Worm (Caenorhabditis elegans) whole organism, L1 larva: ENCODE data around the gene ZK809.5.

Experiments used
- C16A3.4 ChIP-seq: fragments of 150-350 bp; optimal IDR thresholded peaks from 2 replicates; lab custom pipeline; 2014; ENCODE audit warnings: missing biosample characterization, missing genetic modification characterization
- ceh-8 ChIP-seq: fragments of 200-800 bp; sonication (Bioruptor generic); optimal IDR thresholded peaks from 2 replicates; lab custom pipeline; 2018; ENCODE audit warnings: mild to moderate bottlenecking, missing genetic modification characterization, moderate library complexity, missing compliant biosample characterization
- ces-1 ChIP-seq: fragments of 150-350 bp; optimal IDR thresholded peaks from 2 replicates; lab custom pipeline; 2014; ENCODE audit warnings: missing biosample characterization, missing genetic modification reagents, missing genetic modification characterization
- dpl-1 ChIP-seq, 3 experiments: fragments of 150-350 bp in 2 of 3; sonication (generic microtip) in 1 of 3; optimal IDR thresholded peaks; 2 replicates each; lab custom pipeline; 2014 to 2017; ENCODE audit warnings: missing biosample characterization in 3 of 3, missing genetic modification characterization in 3 of 3, missing genetic modification reagents in 3 of 3
- dsc-1 ChIP-seq: sonication (generic microtip); optimal IDR thresholded peaks from 2 replicates; lab custom pipeline; 2016; ENCODE audit warnings: mild to moderate bottlenecking, missing genetic modification characterization, missing compliant biosample characterization
- egl-13 ChIP-seq: sonication (generic microtip); optimal IDR thresholded peaks from 2 replicates; lab custom pipeline; 2016; ENCODE audit warnings: missing genotype, missing genetic modification reagents, missing genetic modification characterization, missing compliant biosample characterization
- elt-3 ChIP-seq, 6 experiments: fragments of 150-350 bp in 1 of 6; sonication (generic microtip); optimal IDR thresholded peaks; 2 replicates each; lab custom pipeline; 2017 to 2018; ENCODE audit warnings: missing biosample characterization in 6 of 6, missing genetic modification characterization in 6 of 6, inconsistent platforms in 1 of 6
- fkh-10 ChIP-seq: sonication (generic microtip); optimal IDR thresholded peaks from 2 replicates; lab custom pipeline; 2017; ENCODE audit warnings: missing biosample characterization, missing genetic modification reagents, missing genetic modification characterization
- fos-1 ChIP-seq: fragments of 150-350 bp; optimal IDR thresholded peaks from 2 replicates; lab custom pipeline; 2014; ENCODE audit warnings: missing biosample characterization, missing genetic modification characterization
- hlh-17 ChIP-seq: fragments of 200-800 bp; sonication (Bioruptor generic); optimal IDR thresholded peaks from 2 replicates; lab custom pipeline; 2018; ENCODE audit warnings: missing genetic modification characterization, mild to moderate bottlenecking, missing compliant biosample characterization, moderate library complexity, borderline replicate concordance
- hlh-4 ChIP-seq: sonication (generic microtip); optimal IDR thresholded peaks from 2 replicates; lab custom pipeline; 2016; ENCODE audit warnings: mild to moderate bottlenecking, missing genetic modification characterization, missing compliant biosample characterization
- isw-1 ChIP-seq: fragments of 200-800 bp; sonication (Bioruptor generic); IDR thresholded peaks from 2 replicates; pipeline ENCODE4 v1.3.6; 2022; ENCODE audit warnings: missing genetic modification characterization, missing compliant biosample characterization
- jun-1 ChIP-seq: fragments of 150-350 bp; optimal IDR thresholded peaks from 2 replicates; lab custom pipeline; 2014; ENCODE audit warnings: missing biosample characterization, missing genetic modification reagents, missing genetic modification characterization
- lin-13 ChIP-seq: fragments of 150-350 bp; optimal IDR thresholded peaks from 2 replicates; lab custom pipeline; 2014; ENCODE audit warnings: missing biosample characterization, missing genetic modification reagents, missing genetic modification characterization
- lsy-2 ChIP-seq, 2 experiments: fragments of 150-350 bp; optimal IDR thresholded peaks; 2 replicates each; lab custom pipeline; 2014; ENCODE audit warnings: missing biosample characterization in 2 of 2, missing genetic modification characterization in 2 of 2
- mab-9 ChIP-seq: fragments of 200-800 bp; sonication (Bioruptor generic); IDR thresholded peaks from 2 replicates; pipeline ENCODE4 v1.3.6; 2022; ENCODE audit warnings: missing genetic modification reagents, missing genetic modification characterization, missing compliant biosample characterization
- mdl-1 ChIP-seq, 2 experiments: fragments of 150-350 bp; optimal IDR thresholded peaks; 2 replicates each; lab custom pipeline; 2014 to 2017; ENCODE audit warnings: missing biosample characterization in 2 of 2, missing genetic modification characterization in 2 of 2, inconsistent platforms in 1 of 2
- mef-2 ChIP-seq: fragments of 150-350 bp; optimal IDR thresholded peaks from 2 replicates; lab custom pipeline; 2014; ENCODE audit warnings: missing biosample characterization, missing genetic modification characterization
- mep-1 ChIP-seq: fragments of 150-350 bp; optimal IDR thresholded peaks from 2 replicates; lab custom pipeline; 2014; ENCODE audit warnings: missing biosample characterization, missing genetic modification characterization
- nhr-12 ChIP-seq: sonication (generic microtip); optimal IDR thresholded peaks from 2 replicates; lab custom pipeline; 2017; ENCODE audit warnings: missing biosample characterization, missing genetic modification characterization
- nhr-20 ChIP-seq: sonication (generic microtip); optimal IDR thresholded peaks from 2 replicates; lab custom pipeline; 2016; ENCODE audit warnings: mild to moderate bottlenecking, missing genetic modification characterization, missing compliant biosample characterization
- nhr-237 ChIP-seq: fragments of 150-350 bp; optimal IDR thresholded peaks from 2 replicates; lab custom pipeline; 2014; ENCODE audit warnings: missing biosample characterization, missing genetic modification characterization
- nhr-28 ChIP-seq: fragments of 150-350 bp; optimal IDR thresholded peaks from 2 replicates; lab custom pipeline; 2014; ENCODE audit warnings: missing biosample characterization, missing genetic modification characterization
- nhr-47 ChIP-seq: sonication (generic microtip); optimal IDR thresholded peaks from 2 replicates; lab custom pipeline; 2016; ENCODE audit warnings: mild to moderate bottlenecking, missing genetic modification characterization, moderate library complexity, missing compliant biosample characterization
- nhr-71 ChIP-seq: sonication (generic microtip); optimal IDR thresholded peaks from 2 replicates; lab custom pipeline; 2016; ENCODE audit warnings: mild to moderate bottlenecking, missing genetic modification characterization, moderate library complexity, missing compliant biosample characterization
- nhr-84 ChIP-seq: sonication (generic microtip); optimal IDR thresholded peaks from 2 replicates; lab custom pipeline; 2017; ENCODE audit warnings: missing biosample characterization, missing genetic modification characterization
- nhr-85 ChIP-seq: sonication (generic microtip); peaks from one replicate; lab custom pipeline; 2016; ENCODE audit warnings: missing genetic modification characterization, inconsistent platforms, missing compliant biosample characterization
- pax-3 ChIP-seq: fragments of 200-800 bp; sonication (Bioruptor generic); optimal IDR thresholded peaks from 2 replicates; lab custom pipeline; 2018; ENCODE audit warnings: mild to moderate bottlenecking, missing genetic modification characterization, moderate library complexity, missing compliant biosample characterization
- rnt-1 ChIP-seq: sonication (generic microtip); optimal IDR thresholded peaks from 2 replicates; lab custom pipeline; 2016; ENCODE audit warnings: mild to moderate bottlenecking, missing genetic modification characterization, moderate library complexity, missing compliant biosample characterization
- snu-23 ChIP-seq: sonication (generic microtip); optimal IDR thresholded peaks from 2 replicates; lab custom pipeline; 2016; ENCODE audit warnings: missing genetic modification characterization, missing compliant biosample characterization
- sox-4 ChIP-seq: sonication (generic microtip); optimal IDR thresholded peaks from 2 replicates; lab custom pipeline; 2016; ENCODE audit warnings: missing genetic modification characterization, missing compliant biosample characterization
- swsn-7 ChIP-seq: sonication (generic microtip); optimal IDR thresholded peaks from 2 replicates; lab custom pipeline; 2016; ENCODE audit warnings: missing genetic modification characterization, missing compliant biosample characterization
- tbx-2 ChIP-seq: sonication (generic microtip); optimal IDR thresholded peaks from 2 replicates; lab custom pipeline; 2016; ENCODE audit warnings: missing genetic modification characterization, missing compliant biosample characterization
- unc-98 ChIP-seq: fragments of 200-800 bp; sonication (Bioruptor generic); IDR thresholded peaks from 2 replicates; pipeline ENCODE4 v1.3.6; 2022; ENCODE audit warnings: missing genetic modification characterization, missing compliant biosample characterization
- zag-1 ChIP-seq: fragments of 150-350 bp; optimal IDR thresholded peaks from 2 replicates; lab custom pipeline; 2014; ENCODE audit warnings: missing biosample characterization, missing genetic modification characterization
- zip-4 ChIP-seq: fragments of 200-800 bp; sonication (Bioruptor generic); optimal IDR thresholded peaks from 2 replicates; lab custom pipeline; 2018; ENCODE audit warnings: mild to moderate bottlenecking, missing genetic modification characterization, moderate library complexity, missing compliant biosample characterization
- ztf-11 ChIP-seq, 2 experiments: sonication (generic microtip); optimal IDR thresholded peaks; 2 replicates each; lab custom pipeline; 2016 to 2017; ENCODE audit warnings: missing genetic modification characterization in 2 of 2, missing biosample characterization in 1 of 2, missing compliant biosample characterization in 1 of 2
- ztf-4 ChIP-seq: fragments of 150-350 bp; optimal IDR thresholded peaks from 2 replicates; lab custom pipeline; 2014; ENCODE audit warnings: missing biosample characterization, missing genetic modification characterization

Gene ZK809.5

ce11 chrIV:11655370-11655769, 1.2 kb upstream of the ZK809.5 start, which contains the start of gene ent-1:
TSS of gene ent-1 (minus strand) at chrIV:11655470.
- TF ChIP-seq mab-9 (GFP tag; lab: Robert Waterston, UW) (no peak), lsy-2 (tag; optimal IDR thresholded peaks at IDR 0.05; lab: Kevin White, UChicago) (peak in 1 of 2 experiments; percentile 26), fos-1 (tag; lab: Kevin White, UChicago) (no peak), ceh-8 (GFP tag; lab: Kevin White, UChicago) (no peak)

- TF ChIP-seq C16A3.4 (tag; lab: Kevin White, UChicago) (no peak), nhr-28 (tag; lab: Kevin White, UChicago) (no peak), nhr-47 (tag; lab: Kevin White, UChicago) (no peak), tbx-2 (no peak), dsc-1 (tag; lab: Kevin White, UChicago) (no peak), unc-98 (GFP tag; lab: Robert Waterston, UW) (no peak), mdl-1 (tag; optimal IDR thresholded peaks at IDR 0.05; lab: Kevin White, UChicago) (no peak), isw-1 (no peak), egl-13 (tag; lab: Kevin White, UChicago) (no peak), hlh-4 (tag; lab: Kevin White, UChicago) (no peak), swsn-7 (tag; lab: Kevin White, UChicago) (no peak), nhr-20 (no peak), zag-1 (tag; lab: Kevin White, UChicago) (no peak), ceh-8 (GFP tag; lab: Kevin White, UChicago) (no peak), hlh-17 (GFP tag; lab: Kevin White, UChicago) (no peak), dpl-1 (GFP tag; optimal IDR thresholded peaks at IDR 0.05; lab: Kevin White, UChicago) (no peak), mep-1 (no peak), ztf-11 (tag; optimal IDR thresholded peaks at IDR 0.05; lab: Kevin White, UChicago) (no peak), nhr-84 (tag; lab: Kevin White, UChicago) (no peak)
Observed at ce11 chrIV:11659794-11660312, 3.3 kb downstream of the ZK809.5 start, which contains the start of gene ZK792.1. TSS of gene ZK792.1 (plus strand) at chrIV:11659844.

ce11 chrIV:11665010-11665409, 8.5 kb downstream of the ZK809.5 start, which contains the start of gene ZK809.9:
TSS of gene ZK809.9 (plus strand) at chrIV:11665310.
- no peak for TF ChIP-seq lin-13 (GFP tag; lab: Kevin White, UChicago)
- no peak for TF ChIP-seq nhr-12
- TF ChIP-seq nhr-47 (tag; lab: Kevin White, UChicago), result no peak
- TF ChIP-seq mef-2, result no peak
- TF ChIP-seq snu-23, result no peak
- TF ChIP-seq nhr-237 (tag; lab: Kevin White, UChicago), result no peak

ce11 chrIV:11668001-11668400, 11.5 kb downstream of the ZK809.5 start, which contains the start of gene atg-4.2:
TSS of gene atg-4.2 (plus strand) at chrIV:11668024.
- TF ChIP-seq ztf-4 (tag; lab: Kevin White, UChicago) (no peak), nhr-85 (tag; lab: Kevin White, UChicago) (no peak), nhr-71 (tag; lab: Kevin White, UChicago) (no peak), rnt-1 (no peak), ces-1 (no peak), zip-4 (GFP tag; lab: Kevin White, UChicago) (no peak), pax-3 (no peak), sox-4 (no peak), elt-3 (tag; optimal IDR thresholded peaks at IDR 0.05; lab: Kevin White, UChicago) (no peak), fkh-10 (GFP tag; lab: Kevin White, UChicago) (no peak), jun-1 (tag; lab: Kevin White, UChicago) (no peak), snu-23 (no peak), nhr-28 (tag; lab: Kevin White, UChicago) (no peak)
- TF ChIP-seq, all 84 proteins: peak for 0
